Worm (Caenorhabditis elegans) whole organism, young adult: ENCODE data around the gene wapl-1.

Experiments
- F10E7.11 ChIP-seq: sonication (generic microtip); optimal IDR thresholded peaks from 2 replicates; lab custom pipeline; 2017; ENCODE audit warnings: mild to moderate bottlenecking, missing genetic modification characterization, moderate library complexity, missing compliant biosample characterization
- F57C9.4 ChIP-seq: sonication (generic microtip); optimal IDR thresholded peaks from 2 replicates; lab custom pipeline; 2017; ENCODE audit warnings: mild to moderate bottlenecking, missing genetic modification characterization, missing compliant biosample characterization
- Y95B8A.8 ChIP-seq: fragments of 200-800 bp; sonication (Bioruptor generic); IDR thresholded peaks from 2 replicates; pipeline ENCODE4 v1.3.6; 2022; ENCODE audit warnings: missing genetic modification reagents, missing genetic modification characterization, missing compliant biosample characterization
- ama-1 ChIP-seq, 3 experiments: fragments of 150-350 bp in 1 of 3; sonication (generic microtip) in 2 of 3; optimal IDR thresholded peaks; 2 replicates each; lab custom pipeline; 2014 to 2018; ENCODE audit warnings: missing biosample characterization in 2 of 3, missing genetic modification characterization in 2 of 3, missing genetic modification reagents in 2 of 3
- ceh-79 ChIP-seq: sonication (generic microtip); optimal IDR thresholded peaks from 2 replicates; lab custom pipeline; 2017; ENCODE audit warnings: mild to moderate bottlenecking, missing genetic modification characterization, missing compliant biosample characterization
- ceh-91 ChIP-seq: fragments of 200-800 bp; sonication (Bioruptor generic); IDR thresholded peaks from 2 replicates; pipeline ENCODE4 v1.3.6; 2022; ENCODE audit warnings: missing genetic modification reagents, missing genetic modification characterization, missing compliant biosample characterization
- die-1 ChIP-seq: sonication (generic microtip); optimal IDR thresholded peaks from 2 replicates; lab custom pipeline; 2016; ENCODE audit warnings: missing genotype, mild to moderate bottlenecking, missing genetic modification characterization, missing compliant biosample characterization
- dox-1 ChIP-seq: fragments of 200-800 bp; sonication (Bioruptor generic); IDR thresholded peaks from 2 replicates; pipeline ENCODE4 v1.3.6; 2022; ENCODE audit warnings: missing genetic modification reagents, missing genetic modification characterization, missing compliant biosample characterization
- egl-18 ChIP-seq: fragments of 200-800 bp; sonication (Bioruptor generic); IDR thresholded peaks from 2 replicates; pipeline ENCODE4 v1.3.6; 2022; ENCODE audit warnings: missing genetic modification reagents, missing genetic modification characterization, missing compliant biosample characterization
- fkh-3 ChIP-seq: sonication (generic microtip); optimal IDR thresholded peaks from 2 replicates; lab custom pipeline; 2016; ENCODE audit warnings: mild to moderate bottlenecking, missing genetic modification characterization, missing compliant biosample characterization
- hrde-1 ChIP-seq: sonication (generic microtip); optimal IDR thresholded peaks from 2 replicates; lab custom pipeline; 2016; ENCODE audit warnings: missing genetic modification characterization, mild to moderate bottlenecking, missing compliant biosample characterization, moderate library complexity, missing genotype, missing genetic modification reagents, borderline replicate concordance
- hsf-1 ChIP-seq: fragments of 200-800 bp; sonication (Bioruptor generic); IDR thresholded peaks from 2 replicates; pipeline ENCODE4 v1.3.6; 2022; ENCODE audit warnings: missing genetic modification reagents, missing genetic modification characterization, missing compliant biosample characterization
- lin-35 ChIP-seq, 3 experiments: fragments of 150-350 bp in 2 of 3; sonication (generic microtip) in 1 of 3; optimal IDR thresholded peaks; 2 replicates each; lab custom pipeline; 2014 to 2018; ENCODE audit warnings: missing biosample characterization in 3 of 3, missing genetic modification characterization in 3 of 3, missing genetic modification reagents in 3 of 3
- lin-54 ChIP-seq: fragments of 200-800 bp; sonication (Bioruptor generic); optimal IDR thresholded peaks from 2 replicates; lab custom pipeline; 2018; ENCODE audit warnings: mild to moderate bottlenecking, missing genetic modification characterization, missing compliant biosample characterization
- lsl-1 ChIP-seq: fragments of 200-800 bp; sonication (Bioruptor generic); optimal IDR thresholded peaks from 2 replicates; lab custom pipeline; 2018; ENCODE audit warnings: mild to moderate bottlenecking, missing genetic modification characterization, moderate library complexity, missing compliant biosample characterization
- madf-3 ChIP-seq: fragments of 200-800 bp; sonication (Bioruptor generic); IDR thresholded peaks from 2 replicates; pipeline ENCODE4 v1.3.6; 2022; ENCODE audit warnings: missing genetic modification reagents, missing genetic modification characterization, missing compliant biosample characterization
- madf-6 ChIP-seq: fragments of 200-800 bp; sonication (Bioruptor generic); IDR thresholded peaks from 2 replicates; pipeline ENCODE4 v1.3.6; 2022; ENCODE audit warnings: missing genetic modification reagents, missing genetic modification characterization, missing compliant biosample characterization
- mcd-1 ChIP-seq: fragments of 200-800 bp; sonication (Bioruptor generic); IDR thresholded peaks from 2 replicates; pipeline ENCODE4 v1.3.6; 2022; ENCODE audit warnings: missing genetic modification reagents, missing genetic modification characterization, missing compliant biosample characterization
- mel-28 ChIP-seq: sonication (generic microtip); optimal IDR thresholded peaks from 2 replicates; lab custom pipeline; 2016; ENCODE audit warnings: borderline replicate concordance, mild to moderate bottlenecking, missing genetic modification characterization, missing compliant biosample characterization
- nfyb-1 ChIP-seq: fragments of 200-800 bp; sonication (Bioruptor generic); IDR thresholded peaks from 2 replicates; pipeline ENCODE4 v1.3.6; 2022; ENCODE audit warnings: missing genetic modification reagents, missing genetic modification characterization, missing compliant biosample characterization
- sea-2 ChIP-seq: fragments of 200-800 bp; sonication (Bioruptor generic); IDR thresholded peaks from 2 replicates; pipeline ENCODE4 v1.3.6; 2022; ENCODE audit warnings: missing genetic modification characterization, missing compliant biosample characterization
- snpc-1.1 ChIP-seq: sonication (generic microtip); optimal IDR thresholded peaks from 2 replicates; lab custom pipeline; 2017; ENCODE audit warnings: missing genetic modification characterization, mild to moderate bottlenecking, missing compliant biosample characterization, antibody characterized with exemption, moderate library complexity, missing genotype, missing genetic modification reagents; ENCODE audit not compliant: insufficient read depth
- snpc-3.4 ChIP-seq: sonication (generic microtip); optimal IDR thresholded peaks from 2 replicates; lab custom pipeline; 2017; ENCODE audit warnings: missing genetic modification characterization, mild to moderate bottlenecking, missing compliant biosample characterization, antibody characterized with exemption, moderate library complexity, missing genotype, missing genetic modification reagents
- sptf-2 ChIP-seq: fragments of 200-800 bp; sonication (Bioruptor generic); optimal IDR thresholded peaks from 2 replicates; lab custom pipeline; 2018; ENCODE audit warnings: mild to moderate bottlenecking, missing genetic modification characterization, missing compliant biosample characterization
- tbp1 ChIP-seq: fragments of 200-800 bp; sonication (Bioruptor generic); optimal IDR thresholded peaks from 2 replicates; lab custom pipeline; 2018; ENCODE audit warnings: mild to moderate bottlenecking, missing genetic modification characterization, missing compliant biosample characterization
- unc-62 ChIP-seq: fragments of 150-350 bp; optimal IDR thresholded peaks from 2 replicates; lab custom pipeline; 2014; ENCODE audit warnings: missing biosample characterization, missing genetic modification reagents, missing genetic modification characterization
- xnd-1 ChIP-seq: sonication (generic microtip); optimal IDR thresholded peaks from 2 replicates; lab custom pipeline; 2016; ENCODE audit warnings: missing genotype, missing genetic modification reagents, missing genetic modification characterization, missing compliant biosample characterization
- zfh-2 ChIP-seq: fragments of 200-800 bp; sonication (Bioruptor generic); conservative IDR thresholded peaks from 2 replicates; pipeline ENCODE4 v1.3.6; 2022; ENCODE audit warnings: missing genetic modification reagents, missing genetic modification characterization, missing compliant biosample characterization
- zim-3 ChIP-seq: sonication (generic microtip); optimal IDR thresholded peaks from 2 replicates; lab custom pipeline; 2017; ENCODE audit warnings: mild to moderate bottlenecking, missing genetic modification characterization, moderate library complexity, missing compliant biosample characterization
- ztf-22 ChIP-seq: fragments of 200-800 bp; sonication (Bioruptor generic); optimal IDR thresholded peaks from 2 replicates; lab custom pipeline; 2018; ENCODE audit warnings: mild to moderate bottlenecking, missing genetic modification characterization, moderate library complexity, missing compliant biosample characterization
- ztf-25 ChIP-seq: fragments of 200-800 bp; sonication (Bioruptor generic); IDR thresholded peaks from 2 replicates; pipeline ENCODE4 v1.3.6; 2022; ENCODE audit warnings: missing genetic modification reagents, missing genetic modification characterization, missing compliant biosample characterization

The wapl-1 gene

DNA sequence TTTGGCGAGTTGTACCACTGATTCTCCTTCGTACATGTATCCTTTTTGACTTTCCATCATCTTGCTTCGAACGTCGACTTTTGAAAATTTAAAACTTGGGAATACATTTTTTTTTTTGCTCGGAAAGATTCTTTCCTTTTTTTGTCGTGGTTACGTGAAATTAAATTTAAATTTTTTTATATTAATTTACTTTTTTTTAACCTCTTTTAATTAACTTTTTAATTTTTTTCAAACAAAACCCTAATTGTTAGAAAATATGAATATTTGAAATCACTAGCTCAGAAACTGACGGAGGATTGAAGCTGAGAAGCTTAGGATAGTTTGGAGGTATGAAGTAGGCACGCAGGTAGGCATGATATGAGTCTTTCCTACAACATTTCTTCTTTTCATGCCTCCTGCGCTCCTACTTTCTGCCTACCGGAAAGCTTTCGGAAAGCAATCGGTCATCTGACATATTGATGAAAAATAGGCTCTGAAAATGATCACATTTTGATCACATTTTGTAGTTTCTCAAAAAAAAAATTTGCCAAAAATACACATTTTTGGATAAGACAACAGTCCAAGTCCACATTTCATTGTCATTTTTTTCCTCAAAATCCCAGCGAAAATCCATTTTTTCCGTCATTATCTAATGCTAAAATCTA is 11.0 kb downstream of the wapl-1 start, which contains the start of the genes R08C7.8 and R08C7.4:
Gene R08C7.8, minus strand, starts transcription at position 101 of the 644 bp plus-strand sequence.
Gene R08C7.4, plus strand, starts transcription at position 594 of the 644 bp plus-strand sequence.
- TF ChIP-seq F57C9.4 (tag; lab: Kevin White, UChicago), result no peak
- TF ChIP-seq lin-35 (GFP tag; optimal IDR thresholded peaks at IDR 0.05; lab: Kevin White, UChicago), result no peak
- no peak for TF ChIP-seq nfyb-1
- TF ChIP-seq hsf-1 (GFP tag; lab: Robert Waterston, UW), result no peak
- no peak for TF ChIP-seq sea-2 (GFP tag; lab: Robert Waterston, UW)
- TF ChIP-seq ama-1 (optimal IDR thresholded peaks at IDR 0.05; lab: Kevin White, UChicago), result no peak
- no peak for TF ChIP-seq ama-1 (GFP tag; optimal IDR thresholded peaks at IDR 0.05; lab: Kevin White, UChicago)
- no peak for TF ChIP-seq lin-54
- no peak for TF ChIP-seq tbp1
- TF ChIP-seq mcd-1, result no peak

DNA sequence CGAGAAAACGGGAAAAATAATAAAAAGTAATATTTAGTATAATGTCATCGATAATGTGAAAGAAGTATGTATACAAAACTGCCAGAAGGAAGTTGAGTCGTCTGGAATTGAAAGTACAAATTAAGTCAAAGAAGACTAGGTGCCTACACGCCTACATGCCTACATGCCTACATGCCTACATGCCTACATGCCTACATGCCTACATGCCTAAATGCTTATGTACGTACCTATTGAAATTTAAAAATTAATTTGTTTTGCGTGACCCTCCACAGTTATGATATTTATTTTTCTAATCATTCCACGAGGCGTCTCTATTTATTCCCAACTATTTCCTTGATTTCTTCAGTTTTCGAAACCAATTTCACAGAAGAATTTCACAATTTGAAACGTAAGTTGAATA is 15.6 kb downstream of the wapl-1 start, which contains the start of the genes str-185 and R08C7.5:
Gene str-185, minus strand, starts transcription at position 101 of the 400 bp plus-strand sequence.
Gene R08C7.5, plus strand, starts transcription at position 329 of the 400 bp plus-strand sequence.
- no peak for TF ChIP-seq lin-54
- no peak for TF ChIP-seq ztf-22
- no peak for TF ChIP-seq xnd-1
- no peak for TF ChIP-seq F10E7.11 (tag; lab: Kevin White, UChicago)
- no peak for TF ChIP-seq ztf-25
- TF ChIP-seq sptf-2 (GFP tag; lab: Kevin White, UChicago), result no peak
- TF ChIP-seq unc-62 (GFP tag; lab: Kevin White, UChicago), result no peak
- no peak for TF ChIP-seq ceh-91 (GFP tag; lab: Robert Waterston, UW)

DNA sequence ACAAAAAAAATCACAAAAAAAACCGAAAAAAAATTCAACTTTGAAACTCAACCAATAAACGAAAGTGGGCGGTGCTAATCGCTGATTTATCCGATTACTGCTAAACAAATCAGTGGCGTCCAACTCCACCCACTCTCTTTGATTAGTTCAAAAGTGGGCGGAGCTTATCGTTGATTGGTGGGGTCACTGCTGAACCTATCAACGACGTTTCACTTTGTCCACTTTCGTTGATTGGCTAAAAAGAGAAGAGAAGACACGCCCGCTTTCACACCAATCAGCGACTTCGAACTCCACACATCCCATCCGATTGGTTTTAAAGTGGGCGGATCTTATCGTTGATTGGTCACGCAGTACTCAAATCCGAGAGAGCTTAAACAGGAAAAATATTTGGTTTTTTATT is 21.7 kb downstream of the wapl-1 start:
- TF ChIP-seq hsf-1 (GFP tag; lab: Robert Waterston, UW) (no peak), nfyb-1 (peak; percentile 48; the same call in 1 of the 2 replicates)

- TF ChIP-seq madf-6 (no peak), lsl-1 (GFP tag; lab: Kevin White, UChicago) (no peak), egl-18 (GFP tag; lab: Robert Waterston, UW) (no peak)
Observed at ce11 chrIV:4423026-4423425, 22.5 kb downstream of the wapl-1 start.

DNA sequence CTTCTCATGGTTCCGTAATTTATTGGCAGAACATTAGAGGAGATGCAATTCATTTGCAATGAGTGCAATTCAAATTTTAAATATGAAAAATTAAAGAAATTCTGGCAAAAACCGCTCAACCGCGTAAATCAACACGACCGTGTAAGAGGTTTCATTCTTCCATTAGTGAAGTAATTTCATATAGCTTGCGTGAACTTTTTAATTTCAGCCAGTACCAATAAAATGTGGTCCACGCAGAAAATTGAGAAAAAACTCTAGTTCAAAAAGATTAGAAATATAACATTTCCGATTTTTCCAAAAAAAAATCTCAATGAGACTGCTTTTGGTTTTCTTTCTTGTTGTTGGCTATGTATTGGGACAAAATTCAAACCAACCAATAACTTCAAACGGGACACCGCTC is 23.5 kb downstream of the wapl-1 start, which contains the start of gene clec-175:
Gene clec-175, plus strand, starts transcription at position 301 of the 400 bp plus-strand sequence.
- TF ChIP-seq die-1 (tag; lab: Kevin White, UChicago) (no peak), ceh-79 (tag; lab: Kevin White, UChicago) (no peak), snpc-1.1 (tag; lab: Kevin White, UChicago) (no peak), mel-28 (tag; lab: Kevin White, UChicago) (no peak), zim-3 (no peak), sea-2 (GFP tag; lab: Robert Waterston, UW) (no peak), hrde-1 (tag; lab: Kevin White, UChicago) (no peak), dox-1 (GFP tag; lab: Robert Waterston, UW) (no peak), snpc-3.4 (no peak), fkh-3 (no peak), hsf-1 (GFP tag; lab: Robert Waterston, UW) (no peak), zfh-2 (no peak), madf-3 (GFP tag; lab: Robert Waterston, UW) (no peak), Y95B8A.8 (GFP tag; lab: Robert Waterston, UW) (no peak)
